Worm (Caenorhabditis elegans): ENCODE measurements around the gene fbxa-104.

The fbxa-104 gene

DNA sequence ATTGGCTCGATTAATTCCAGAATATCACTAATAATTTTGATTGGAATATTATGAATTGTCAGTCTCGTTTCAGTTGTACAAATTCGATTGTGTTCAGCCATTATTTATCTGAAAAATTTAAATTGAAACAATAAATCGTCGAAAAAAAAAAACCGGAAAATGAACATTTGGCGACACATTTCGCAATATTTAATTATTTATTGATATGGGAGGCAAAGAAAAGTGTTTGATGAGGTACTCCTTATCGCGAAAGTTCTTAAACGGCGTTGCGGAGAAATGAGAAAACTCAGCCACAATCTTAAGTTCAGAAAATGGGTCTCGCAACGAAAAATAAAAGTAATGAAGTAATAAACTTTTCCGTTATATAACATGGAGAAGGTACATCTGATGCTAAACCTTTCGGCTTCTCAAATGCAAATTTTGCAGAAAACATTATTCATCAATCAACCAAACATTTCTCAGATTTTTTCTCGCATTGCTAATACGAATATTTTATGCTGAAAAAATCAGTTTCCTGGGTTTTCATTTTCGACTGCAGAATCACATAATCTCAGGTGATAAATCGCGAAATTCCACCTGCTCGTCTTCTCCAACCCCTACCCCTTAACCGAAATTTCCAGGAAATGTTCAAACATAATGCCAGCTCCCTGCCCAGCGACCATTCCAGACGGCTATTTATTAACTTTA lies 23.6 kb downstream of the fbxa-104 start, which contains the start of the genes T06E6.15 and sri-7:
Gene T06E6.15 (minus strand): TSS at position 101 of the 687 bp plus-strand sequence.
Gene sri-7 (plus strand): TSS at position 637 of the 687 bp plus-strand sequence.
- no peak for TF ChIP-seq ceh-45 (GFP tag; IDR thresholded peaks at IDR 0.05)
- TF ChIP-seq pqm-1 (tag; optimal IDR thresholded peaks at IDR 0.05): no peak
- no peak for TF ChIP-seq fkh-10 (GFP tag; optimal IDR thresholded peaks at IDR 0.05)
- TF ChIP-seq ceh-9 (tag; optimal IDR thresholded peaks at IDR 0.05): no peak

- TF ChIP-seq dve-1 (tag; optimal IDR thresholded peaks at IDR 0.05): no peak
- no peak for TF ChIP-seq ceh-31 (tag; optimal IDR thresholded peaks at IDR 0.05)
- TF ChIP-seq nhr-232 (tag; optimal IDR thresholded peaks at IDR 0.05): no peak
- no peak for TF ChIP-seq K02D7.2 (tag; optimal IDR thresholded peaks at IDR 0.05)
- TF ChIP-seq eyg-1 (tag; optimal IDR thresholded peaks at IDR 0.05): no peak
- TF ChIP-seq sox-4 (tag; optimal IDR thresholded peaks at IDR 0.05): no peak
These were observed 24.8 kb downstream of the fbxa-104 start, which contains the start of gene fbxa-199 for ce11 chrV:15398728-15399127. fbxa-199 (minus strand) TSS chrV:15398828.

DNA sequence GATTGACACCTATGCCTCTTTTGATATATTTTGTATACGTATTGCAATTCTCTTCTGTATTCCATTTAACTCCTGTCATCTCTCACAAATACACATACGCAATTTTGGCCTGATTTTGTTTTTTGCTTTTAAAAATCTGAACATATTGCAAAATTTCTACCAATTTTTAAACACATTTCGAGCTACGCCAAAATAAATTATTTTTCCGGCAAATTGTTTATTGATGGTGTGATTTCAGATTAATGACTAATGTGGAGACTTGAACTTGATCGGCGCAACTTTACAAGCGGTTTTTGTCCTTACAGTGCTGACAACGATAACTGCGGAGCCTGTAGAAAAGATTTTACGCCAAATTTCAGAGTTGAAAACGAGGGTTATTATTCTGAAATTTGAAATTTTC lies 26.3 kb downstream of the fbxa-104 start:
- TF ChIP-seq C08G9.2 (tag; optimal IDR thresholded peaks at IDR 0.05) (no peak), lin-11 (tag; optimal IDR thresholded peaks at IDR 0.05) (no peak), ahr-1 (tag; optimal IDR thresholded peaks at IDR 0.05) (no peak), tbx-2 (tag; optimal IDR thresholded peaks at IDR 0.05) (no peak), ceh-14 (tag; optimal IDR thresholded peaks at IDR 0.05) (no peak), K02D7.2 (tag; optimal IDR thresholded peaks at IDR 0.05) (no peak), pat-9 (tag; optimal IDR thresholded peaks at IDR 0.05) (no peak), npax-4 (tag; optimal IDR thresholded peaks at IDR 0.05) (no peak), nhr-232 (tag; optimal IDR thresholded peaks at IDR 0.05) (no peak), ztf-16 (tag; optimal IDR thresholded peaks at IDR 0.05) (no peak), unc-86 (tag; optimal IDR thresholded peaks at IDR 0.05) (no peak), sox-2 (GFP tag; IDR thresholded peaks at IDR 0.05) (no peak), fax-1 (tag; optimal IDR thresholded peaks at IDR 0.05) (no peak), unc-55 (GFP tag; optimal IDR thresholded peaks at IDR 0.05) (no peak), ceh-48 (tag; optimal IDR thresholded peaks at IDR 0.05) (no peak), ceh-45 (GFP tag; IDR thresholded peaks at IDR 0.05) (no peak), pag-3 (tag; optimal IDR thresholded peaks at IDR 0.05; ENCODE audit: borderline replicate concordance) (no peak), C38D4.7 (GFP tag; optimal IDR thresholded peaks at IDR 0.05) (no peak), nhr-11 (tag; optimal IDR thresholded peaks at IDR 0.05) (no peak), ttx-3 (tag; optimal IDR thresholded peaks at IDR 0.05) (no peak)

- TF ChIP-seq che-1 (tag; optimal IDR thresholded peaks at IDR 0.05): no peak
- TF ChIP-seq hlh-15 (tag; optimal IDR thresholded peaks at IDR 0.05): no peak
- no peak for TF ChIP-seq ceh-24 (tag; optimal IDR thresholded peaks at IDR 0.05)
- no peak for TF ChIP-seq ceh-31 (tag; optimal IDR thresholded peaks at IDR 0.05)
- TF ChIP-seq K02D7.2 (tag; optimal IDR thresholded peaks at IDR 0.05): no peak
- no peak for TF ChIP-seq ceh-30 (tag; optimal IDR thresholded peaks at IDR 0.05)
- TF ChIP-seq pros-1 (tag; optimal IDR thresholded peaks at IDR 0.05): no peak
These were observed 28.1 kb downstream of the fbxa-104 start, which contains the start of gene cyb-3 for ce11 chrV:15395347-15395746. cyb-3 (plus strand) TSS chrV:15395696.

- no peak for TF ChIP-seq pag-3 (tag; optimal IDR thresholded peaks at IDR 0.05; ENCODE audit: borderline replicate concordance)
- TF ChIP-seq ets-4 (tag; optimal IDR thresholded peaks at IDR 0.05): no peak
- no peak for TF ChIP-seq ceh-19 (GFP tag; optimal IDR thresholded peaks at IDR 0.05)
- no peak for TF ChIP-seq pax-1 (tag; optimal IDR thresholded peaks at IDR 0.05)
- no peak for TF ChIP-seq zip-5 (tag; optimal IDR thresholded peaks at IDR 0.05)
- TF ChIP-seq che-1 (tag; optimal IDR thresholded peaks at IDR 0.05): no peak
- TF ChIP-seq C08G9.2 (tag; optimal IDR thresholded peaks at IDR 0.05): no peak
- TF ChIP-seq ceh-14 (tag; optimal IDR thresholded peaks at IDR 0.05): no peak
- no peak for TF ChIP-seq ceh-24 (tag; optimal IDR thresholded peaks at IDR 0.05)
- no peak for TF ChIP-seq unc-55 (GFP tag; optimal IDR thresholded peaks at IDR 0.05)
- TF ChIP-seq unc-86 (tag; optimal IDR thresholded peaks at IDR 0.05): no peak
These were observed 28.6 kb downstream of the fbxa-104 start, which contains the start of gene T06E6.1 for ce11 chrV:15394906-15395305. T06E6.1 (minus strand) TSS chrV:15394961.
